Fruit fly (Drosophila melanogaster) whole organism, embryonic: ENCODE results near the gene CG34282.

Source experiments
- Antp ChIP-seq: fragments of 200-800 bp; sonication (Bioruptor generic); optimal IDR thresholded peaks from 3 replicates; lab custom pipeline; 2016; ENCODE audit warnings: missing biosample characterization, missing genetic modification characterization
- C15 ChIP-seq: fragments of 200-800 bp; sonication (Bioruptor generic); IDR thresholded peaks from 3 replicates; pipeline ENCODE4 v1.3.6; 2022; ENCODE audit warnings: missing biosample characterization, missing genetic modification characterization
- CG10366 ChIP-seq: fragments of 200-800 bp; sonication (Bioruptor generic); IDR thresholded peaks from 2 replicates; pipeline ENCODE4 v1.3.6; 2022; ENCODE audit warnings: missing biosample characterization, missing genetic modification characterization
- CG10654 ChIP-seq: fragments of 200-800 bp; sonication (Bioruptor generic); optimal IDR thresholded peaks from 2 replicates; lab custom pipeline; 2016; ENCODE audit warnings: missing biosample characterization, missing genetic modification characterization
- CG11723 ChIP-seq: fragments of 200-800 bp; sonication (Bioruptor generic); optimal IDR thresholded peaks from 2 replicates; lab custom pipeline; 2017; ENCODE audit warnings: missing biosample characterization, mild to moderate bottlenecking, missing genetic modification characterization
- CG12659 ChIP-seq: fragments of 200-800 bp; sonication (Bioruptor generic); optimal IDR thresholded peaks from 3 replicates; lab custom pipeline; 2017; ENCODE audit warnings: mild to moderate bottlenecking, missing biosample characterization, missing genetic modification reagents, missing genetic modification characterization
- CG13296 ChIP-seq: fragments of 200-800 bp; sonication (Bioruptor generic); optimal IDR thresholded peaks from 3 replicates; lab custom pipeline; 2018; ENCODE audit warnings: missing biosample characterization, mild to moderate bottlenecking, missing genetic modification characterization
- CG14014 ChIP-seq: fragments of 200-800 bp; sonication (Bioruptor generic); IDR thresholded peaks from 2 replicates; pipeline ENCODE4 v1.3.6; 2022; ENCODE audit warnings: missing biosample characterization, missing genetic modification characterization
- CG14050 ChIP-seq: fragments of 200-800 bp; sonication (Bioruptor generic); IDR thresholded peaks from 3 replicates; pipeline ENCODE4 v1.3.6; 2022; ENCODE audit warnings: missing biosample characterization, missing genetic modification characterization
- CG1602 ChIP-seq: fragments of 200-800 bp; sonication (Bioruptor generic); optimal IDR thresholded peaks from 3 replicates; lab custom pipeline; 2016; ENCODE audit warnings: missing biosample characterization, missing genetic modification characterization
- CG17568 ChIP-seq: fragments of 200-800 bp; sonication (Bioruptor generic); optimal IDR thresholded peaks from 2 replicates; lab custom pipeline; 2018; ENCODE audit warnings: missing biosample characterization, mild to moderate bottlenecking, missing genetic modification characterization, moderate library complexity
- CG18262 ChIP-seq: fragments of 200-800 bp; optimal IDR thresholded peaks from 3 replicates; lab custom pipeline; 2019; ENCODE audit warnings: missing biosample characterization, mild to moderate bottlenecking, missing genetic modification characterization, moderate library complexity
- CG18619 ChIP-seq: fragments of 200-800 bp; sonication (Bioruptor generic); optimal IDR thresholded peaks from 3 replicates; lab custom pipeline; 2017; ENCODE audit warnings: missing biosample characterization, mild to moderate bottlenecking, missing genetic modification characterization
- CG2875 ChIP-seq: fragments of 200-800 bp; sonication (Bioruptor generic); optimal IDR thresholded peaks from 2 replicates; lab custom pipeline; 2017; ENCODE audit warnings: missing biosample characterization, mild to moderate bottlenecking, missing genetic modification characterization, missing genetic modification reagents
- CG5953 ChIP-seq: fragments of 200-800 bp; sonication (Bioruptor generic); IDR thresholded peaks from 2 replicates; pipeline ENCODE4 v1.3.6; 2022; ENCODE audit warnings: missing biosample characterization, missing genetic modification characterization
- CG7271 ChIP-seq: fragments of 200-800 bp; sonication (Bioruptor generic); optimal IDR thresholded peaks from 2 replicates; lab custom pipeline; 2018; ENCODE audit warnings: missing biosample characterization, mild to moderate bottlenecking, missing genetic modification characterization, moderate library complexity
- CG8359 ChIP-seq: fragments of 200-800 bp; sonication (Bioruptor generic); optimal IDR thresholded peaks from 2 replicates; lab custom pipeline; 2017; ENCODE audit warnings: missing biosample characterization, mild to moderate bottlenecking, missing genetic modification characterization, borderline replicate concordance
- CHES-1-like ChIP-seq: fragments of 200-800 bp; sonication (Bioruptor generic); optimal IDR thresholded peaks from 2 replicates; lab custom pipeline; 2016; ENCODE audit warnings: missing biosample characterization, missing genetic modification characterization
- Dll ChIP-seq: fragments of 200-800 bp; sonication (Bioruptor generic); IDR thresholded peaks from 4 replicates; pipeline ENCODE4 v1.3.6; 2022; ENCODE audit warnings: missing biosample characterization, missing genetic modification characterization; ENCODE audit not compliant: partially characterized antibody
- Fer3 ChIP-seq: fragments of 200-800 bp; sonication (Bioruptor generic); optimal IDR thresholded peaks from 2 replicates; lab custom pipeline; 2018; ENCODE audit warnings: missing biosample characterization, mild to moderate bottlenecking, missing genetic modification characterization, moderate library complexity
- HmgD ChIP-seq: fragments of 200-800 bp; sonication (Bioruptor generic); optimal IDR thresholded peaks from 3 replicates; lab custom pipeline; 2016; ENCODE audit warnings: missing biosample characterization, missing genetic modification characterization
- Hr39 ChIP-seq: fragments of >200 bp; optimal IDR thresholded peaks from 2 replicates; lab custom pipeline; 2017
- Jarid2 ChIP-seq: fragments of 200-800 bp; sonication (Bioruptor generic); optimal IDR thresholded peaks from 3 replicates; lab custom pipeline; 2017; ENCODE audit warnings: mild to moderate bottlenecking, missing biosample characterization, missing genetic modification reagents, missing genetic modification characterization
- Lim3 ChIP-seq: fragments of 200-800 bp; sonication (Bioruptor generic); IDR thresholded peaks from 2 replicates; pipeline ENCODE4 v1.3.6; 2022; ENCODE audit warnings: missing biosample characterization, missing genetic modification characterization
- NC2β ChIP-seq: fragments of 200-800 bp; sonication (Bioruptor generic); optimal IDR thresholded peaks from 2 replicates; lab custom pipeline; 2016; ENCODE audit warnings: missing biosample characterization, missing genetic modification characterization
- Nf-YB ChIP-seq: fragments of 200-800 bp; sonication (Bioruptor generic); optimal IDR thresholded peaks from 3 replicates; lab custom pipeline; 2019; ENCODE audit warnings: missing biosample characterization, mild to moderate bottlenecking, missing genetic modification characterization, moderate library complexity
- PHDP ChIP-seq: fragments of 200-800 bp; sonication (Bioruptor generic); optimal IDR thresholded peaks from 3 replicates; lab custom pipeline; 2018; ENCODE audit warnings: missing biosample characterization, mild to moderate bottlenecking, missing genetic modification characterization, moderate library complexity
- Pdp1 ChIP-seq, 2 experiments: fragments of 200-800 bp; sonication (Bioruptor generic); optimal IDR thresholded peaks; 3 replicates each; lab custom pipeline; 2016; ENCODE audit warnings: missing biosample characterization in 2 of 2, missing genetic modification characterization in 2 of 2, mild to moderate bottlenecking in 1 of 2, moderate library complexity in 1 of 2
- Taf1 ChIP-seq: fragments of 200-800 bp; sonication (Bioruptor generic); IDR thresholded peaks from 2 replicates; pipeline ENCODE4 v1.3.6; 2022; ENCODE audit warnings: missing biosample characterization, missing genetic modification characterization
- ab ChIP-seq: fragments of 200-800 bp; sonication (Bioruptor generic); optimal IDR thresholded peaks from 2 replicates; lab custom pipeline; 2016; ENCODE audit warnings: missing biosample characterization, missing genetic modification characterization
- aop ChIP-seq: fragments of 200-800 bp; sonication (Bioruptor generic); IDR thresholded peaks from 2 replicates; pipeline ENCODE4 v1.3.6; 2022; ENCODE audit warnings: missing biosample characterization, missing genetic modification characterization
- ash1 ChIP-seq: fragments of 200-800 bp; sonication (Bioruptor generic); optimal IDR thresholded peaks from 2 replicates; lab custom pipeline; 2018; ENCODE audit warnings: missing biosample characterization, mild to moderate bottlenecking, missing genetic modification characterization
- cad ChIP-seq: fragments of >200 bp; optimal IDR thresholded peaks from 2 replicates; lab custom pipeline; 2017; ENCODE audit warnings: missing biosample characterization, missing genetic modification characterization
- cas ChIP-seq: fragments of 200-800 bp; sonication (Bioruptor generic); IDR thresholded peaks from 2 replicates; pipeline ENCODE4 v1.3.6; 2022; ENCODE audit warnings: missing biosample characterization, missing genetic modification characterization
- corto ChIP-seq: fragments of 200-800 bp; sonication (Bioruptor generic); optimal IDR thresholded peaks from 2 replicates; lab custom pipeline; 2016; ENCODE audit warnings: missing biosample characterization, mild to moderate bottlenecking, missing genetic modification characterization, moderate library complexity
- crc ChIP-seq: fragments of 200-800 bp; sonication (Bioruptor generic); optimal IDR thresholded peaks from 2 replicates; lab custom pipeline; 2016; ENCODE audit warnings: missing biosample characterization, missing genetic modification characterization
- croc ChIP-seq: fragments of 200-800 bp; sonication (Bioruptor generic); conservative IDR thresholded peaks from 3 replicates; pipeline ENCODE4 v1.3.6; 2022; ENCODE audit warnings: missing biosample characterization, missing genetic modification characterization
- da ChIP-seq: fragments of 200-800 bp; sonication (Bioruptor generic); optimal IDR thresholded peaks from 2 replicates; lab custom pipeline; 2016; ENCODE audit warnings: missing biosample characterization, missing genetic modification characterization
- ftz-f1 ChIP-seq: fragments of 200-800 bp; sonication (Bioruptor generic); optimal IDR thresholded peaks from 2 replicates; lab custom pipeline; 2016; ENCODE audit warnings: missing biosample characterization, missing genetic modification characterization
- gcm ChIP-seq: fragments of 200-800 bp; sonication (Bioruptor generic); optimal IDR thresholded peaks from 2 replicates; lab custom pipeline; 2019; ENCODE audit warnings: missing biosample characterization, mild to moderate bottlenecking, missing genetic modification characterization, moderate library complexity
- insv ChIP-seq, 2 experiments: fragments of 200-800 bp; sonication (Bioruptor generic); optimal IDR thresholded peaks; 3 replicates each; lab custom pipeline; 2016 to 2018; ENCODE audit warnings: missing biosample characterization in 2 of 2, missing genetic modification characterization in 2 of 2
- kay ChIP-seq: fragments of 200-800 bp; sonication (Bioruptor generic); optimal IDR thresholded peaks from 2 replicates; lab custom pipeline; 2016; ENCODE audit warnings: missing biosample characterization, missing genetic modification characterization
- prd ChIP-seq, 3 experiments: fragments of >200 bp in 2 of 3; fragments of 200-800 bp in 1 of 3; sonication (Bioruptor generic) in 1 of 3; optimal IDR thresholded peaks in 2 of 3; IDR thresholded peaks in 1 of 3; 2 replicates in 2 of 3; 3 replicates in 1 of 3; pipeline versions ENCODE4 v1.3.6 to Lab custom; 2017 to 2022; ENCODE audit warnings: missing biosample characterization in 1 of 3, missing genetic modification characterization in 1 of 3
- ranshi ChIP-seq: fragments of 200-800 bp; sonication (Bioruptor generic); IDR thresholded peaks from 2 replicates; pipeline ENCODE4 v1.3.6; 2022; ENCODE audit warnings: missing biosample characterization, missing genetic modification characterization
- sim ChIP-seq: fragments of 200-800 bp; sonication (Bioruptor generic); IDR thresholded peaks from 2 replicates; pipeline ENCODE4 v1.3.6; 2022; ENCODE audit warnings: missing biosample characterization, missing genetic modification characterization
- slbo ChIP-seq: fragments of 200-800 bp; sonication (Bioruptor generic); IDR thresholded peaks from 2 replicates; pipeline ENCODE4 v1.3.6; 2022; ENCODE audit warnings: missing biosample characterization, missing genetic modification characterization
- so ChIP-seq: fragments of 200-800 bp; sonication (Bioruptor generic); IDR thresholded peaks from 3 replicates; pipeline ENCODE4 v1.3.6; 2022; ENCODE audit warnings: missing biosample characterization, missing genetic modification characterization
- sob ChIP-seq: fragments of 200-800 bp; sonication (Bioruptor generic); IDR thresholded peaks from 2 replicates; pipeline ENCODE4 v1.3.6; 2022; ENCODE audit warnings: missing biosample characterization, missing genetic modification characterization
- tx ChIP-seq: fragments of 200-800 bp; sonication (Bioruptor generic); optimal IDR thresholded peaks from 2 replicates; lab custom pipeline; 2016; ENCODE audit warnings: missing biosample characterization, missing genetic modification characterization

CG34282 gene

dm6 chr3R:18741027-18741843, 46.2 kb downstream of the CG34282 start (continued):
- TF ChIP-seq Jarid2 (GFP tag; lab: Kevin White, UChicago) = peak; percentile 83
- TF ChIP-seq HmgD (GFP tag; lab: Kevin White, UChicago) = peak; percentile 4
- peak; percentile 86 for TF ChIP-seq CG8359
- peak; percentile 79 for TF ChIP-seq tx (GFP tag; lab: Kevin White, UChicago)
- no peak for TF ChIP-seq Dll (GFP tag; lab: Robert Waterston, UW)
- peak; percentile 96 for TF ChIP-seq CG14050
- no peak for TF ChIP-seq prd (optimal IDR thresholded peaks at IDR 0.05; lab: Kevin White, UChicago)
- peak; percentile 97 for TF ChIP-seq prd (GFP tag; IDR thresholded peaks at IDR 0.05; lab: Robert Waterston, UW)
- peak; percentile 97 for TF ChIP-seq PHDP
- TF ChIP-seq CG11723 = peak; percentile 92
- TF ChIP-seq slbo (GFP tag; lab: Robert Waterston, UW) = peak; percentile 98
- peak in 1 of 2 experiments; percentile 42 for TF ChIP-seq insv (GFP tag; optimal IDR thresholded peaks at IDR 0.05; lab: Kevin White, UChicago)
- peak; percentile 92 for TF ChIP-seq corto (GFP tag; lab: Kevin White, UChicago)
- peak; percentile 91 for TF ChIP-seq CG5953 (GFP tag; lab: Robert Waterston, UW)
- TF ChIP-seq CG1602 = peak; percentile 94
- TF ChIP-seq CG10366 (GFP tag; lab: Robert Waterston, UW) = peak; percentile 97
- peak; percentile 25 for TF ChIP-seq ab (GFP tag; lab: Kevin White, UChicago)
- TF ChIP-seq so (GFP tag; lab: Robert Waterston, UW) = peak; percentile 96
- TF ChIP-seq ranshi (GFP tag; lab: Robert Waterston, UW) = peak; percentile 97
- TF ChIP-seq Taf1 (GFP tag; lab: Robert Waterston, UW) = peak; percentile 93
- peak; percentile 94 for TF ChIP-seq CG18619 (GFP tag; lab: Kevin White, UChicago)
- TF ChIP-seq CG12659 (GFP tag; lab: Kevin White, UChicago) = peak; percentile 97
- TF ChIP-seq gcm (GFP tag; lab: Kevin White, UChicago) = peak; percentile 92
- peak; percentile 86 for TF ChIP-seq Antp
- no peak for TF ChIP-seq Hr39 (lab: Kevin White, UChicago)
- TF ChIP-seq aop = peak; percentile 73
- TF ChIP-seq CG13296 = peak; percentile 97
- TF ChIP-seq cas (GFP tag; lab: Robert Waterston, UW) = peak; percentile 94
- TF ChIP-seq CG2875 (GFP tag; lab: Kevin White, UChicago) = peak; percentile 90
- peak; percentile 83 for TF ChIP-seq Nf-YB
- peak; percentile 97 for TF ChIP-seq CG18262 (tag; lab: Kevin White, UChicago)
- TF ChIP-seq Pdp1 (GFP tag; optimal IDR thresholded peaks at IDR 0.05; lab: Kevin White, UChicago) = peak; percentile 64 to 89
- peak; percentile 98 for TF ChIP-seq Fer3 (tag; lab: Kevin White, UChicago)
- TF ChIP-seq CHES-1-like (GFP tag; lab: Kevin White, UChicago) = peak; percentile 72
- TF ChIP-seq CG17568 (GFP tag; lab: Kevin White, UChicago) = peak; percentile 93
- TF ChIP-seq CG7271 (tag; lab: Kevin White, UChicago) = peak; percentile 82
- TF ChIP-seq sim (GFP tag; lab: Robert Waterston, UW) = peak; percentile 83
- peak; percentile 81 for TF ChIP-seq Lim3 (GFP tag; lab: Robert Waterston, UW)
- TF ChIP-seq CG14014 (GFP tag; lab: Robert Waterston, UW) = peak; percentile 96
- no peak for TF ChIP-seq da
- peak; percentile 77 for TF ChIP-seq NC2β
- peak; percentile 69 for TF ChIP-seq crc (GFP tag; lab: Kevin White, UChicago)
- TF ChIP-seq sob (GFP tag; lab: Robert Waterston, UW) = peak; percentile 97
- peak; percentile 85 for TF ChIP-seq ash1 (GFP tag; lab: Kevin White, UChicago)
- peak; percentile 43 for TF ChIP-seq ftz-f1 (GFP tag; lab: Kevin White, UChicago)
- TF ChIP-seq kay (GFP tag; lab: Kevin White, UChicago) = peak; percentile 88
- peak; percentile 92 for TF ChIP-seq croc
- TF ChIP-seq CG10654 = peak; percentile 95
- TF ChIP-seq cad = no peak
- peak; percentile 92 for TF ChIP-seq C15 (GFP tag; lab: Robert Waterston, UW)
